Fruit fly (Drosophila melanogaster) whole organism, embryonic: Measurements from ENCODE around the gene Oseg1.

ENCODE experiments used
- CG11560 ChIP-seq: fragments of 200-800 bp; sonication (Bioruptor generic); IDR thresholded peaks from 3 replicates; pipeline ENCODE4 v1.3.6; 2022; ENCODE audit warnings: missing biosample characterization, missing genetic modification characterization
- CG1233 ChIP-seq: fragments of 200-800 bp; sonication (Bioruptor generic); optimal IDR thresholded peaks from 4 replicates; lab custom pipeline; 2018; ENCODE audit warnings: missing biosample characterization, mild to moderate bottlenecking, missing genetic modification characterization
- CG1529 ChIP-seq: fragments of 200-800 bp; sonication (Bioruptor generic); optimal IDR thresholded peaks from 3 replicates; lab custom pipeline; 2018; ENCODE audit warnings: missing biosample characterization, missing genetic modification characterization
- CG17186 ChIP-seq: fragments of 200-800 bp; sonication (Bioruptor generic); optimal IDR thresholded peaks from 3 replicates; lab custom pipeline; 2017; ENCODE audit warnings: missing biosample characterization, missing genetic modification reagents, missing genetic modification characterization
- CG17361 ChIP-seq: fragments of 200-800 bp; sonication (Bioruptor generic); IDR thresholded peaks from 3 replicates; pipeline ENCODE4 v1.3.6; 2022; ENCODE audit warnings: missing biosample characterization, missing genetic modification characterization
- CG2129 ChIP-seq: fragments of 200-800 bp; sonication (Bioruptor generic); IDR thresholded peaks from 2 replicates; pipeline ENCODE4 v1.3.6; 2022; ENCODE audit warnings: missing biosample characterization, missing genetic modification characterization; ENCODE audit not compliant: partially characterized antibody
- CG2875 ChIP-seq: fragments of 200-800 bp; sonication (Bioruptor generic); optimal IDR thresholded peaks from 2 replicates; lab custom pipeline; 2017; ENCODE audit warnings: missing biosample characterization, mild to moderate bottlenecking, missing genetic modification characterization, missing genetic modification reagents
- CG2889 ChIP-seq: fragments of 200-800 bp; sonication (Bioruptor generic); IDR thresholded peaks from 3 replicates; pipeline ENCODE4 v1.3.6; 2022; ENCODE audit warnings: missing biosample characterization, missing genetic modification characterization
- CG3065 ChIP-seq: fragments of 200-800 bp; sonication (Bioruptor generic); optimal IDR thresholded peaks from 2 replicates; lab custom pipeline; 2016; ENCODE audit warnings: missing biosample characterization, missing genetic modification characterization
- CG4404 ChIP-seq: fragments of 200-800 bp; sonication (Bioruptor generic); IDR thresholded peaks from 2 replicates; pipeline ENCODE4 v1.3.6; 2022; ENCODE audit warnings: missing biosample characterization, missing genetic modification characterization
- CG4424 ChIP-seq: fragments of 200-800 bp; sonication (Bioruptor generic); optimal IDR thresholded peaks from 3 replicates; lab custom pipeline; 2016; ENCODE audit warnings: missing biosample characterization, missing genetic modification characterization
- CG8944 ChIP-seq: fragments of 200-800 bp; sonication (Bioruptor generic); optimal IDR thresholded peaks from 3 replicates; lab custom pipeline; 2016; ENCODE audit warnings: missing biosample characterization, missing genetic modification characterization
- CG9215 ChIP-seq: fragments of 200-800 bp; sonication (Bioruptor generic); IDR thresholded peaks from 2 replicates; pipeline ENCODE4 v1.3.6; 2022; ENCODE audit warnings: missing biosample characterization, missing genetic modification characterization
- CG9437 ChIP-seq: fragments of 200-800 bp; sonication (Bioruptor generic); optimal IDR thresholded peaks from 2 replicates; lab custom pipeline; 2018; ENCODE audit warnings: missing biosample characterization, mild to moderate bottlenecking, missing genetic modification characterization
- CG9876 ChIP-seq: fragments of 200-800 bp; sonication (Bioruptor generic); optimal IDR thresholded peaks from 2 replicates; lab custom pipeline; 2016; ENCODE audit warnings: missing biosample characterization, missing genetic modification characterization
- CoRest ChIP-seq: fragments of 200-800 bp; sonication (Bioruptor generic); optimal IDR thresholded peaks from 3 replicates; lab custom pipeline; 2018; ENCODE audit warnings: missing biosample characterization, mild to moderate bottlenecking, missing genetic modification characterization, moderate library complexity
- Dp ChIP-seq: fragments of 200-800 bp; sonication (Bioruptor generic); optimal IDR thresholded peaks from 2 replicates; lab custom pipeline; 2018; ENCODE audit warnings: missing biosample characterization, mild to moderate bottlenecking, missing genetic modification characterization, moderate library complexity
- Hr39 ChIP-seq: fragments of >200 bp; optimal IDR thresholded peaks from 2 replicates; lab custom pipeline; 2017
- Hsf ChIP-seq: fragments of 200-800 bp; sonication (Bioruptor generic); optimal IDR thresholded peaks from 3 replicates; lab custom pipeline; 2016; ENCODE audit warnings: missing biosample characterization, missing genetic modification characterization
- Jarid2 ChIP-seq: fragments of 200-800 bp; sonication (Bioruptor generic); optimal IDR thresholded peaks from 3 replicates; lab custom pipeline; 2017; ENCODE audit warnings: mild to moderate bottlenecking, missing biosample characterization, missing genetic modification reagents, missing genetic modification characterization
- Myb ChIP-seq: fragments of 200-800 bp; sonication (Bioruptor generic); optimal IDR thresholded peaks from 2 replicates; lab custom pipeline; 2016; ENCODE audit warnings: missing biosample characterization, missing genetic modification characterization
- Oli ChIP-seq: fragments of 200-800 bp; sonication (Bioruptor generic); optimal IDR thresholded peaks from 2 replicates; lab custom pipeline; 2018; ENCODE audit warnings: missing biosample characterization, mild to moderate bottlenecking, missing genetic modification characterization, moderate library complexity
- Sry-δ ChIP-seq: fragments of 200-800 bp; sonication (Bioruptor generic); optimal IDR thresholded peaks from 2 replicates; lab custom pipeline; 2016; ENCODE audit warnings: missing biosample characterization, missing genetic modification characterization
- Xrp1 ChIP-seq: fragments of 200-800 bp; sonication (Bioruptor generic); IDR thresholded peaks from 2 replicates; pipeline ENCODE4 v1.3.6; 2022; ENCODE audit warnings: missing biosample characterization, missing genetic modification characterization
- chinmo ChIP-seq: fragments of 200-800 bp; sonication (Bioruptor generic); IDR thresholded peaks from 4 replicates; pipeline ENCODE4 v1.3.6; 2022; ENCODE audit warnings: missing biosample characterization, missing genetic modification characterization; ENCODE audit not compliant: partially characterized antibody
- crp ChIP-seq, 2 experiments: fragments of 200-800 bp; sonication (Bioruptor generic); optimal IDR thresholded peaks; 2 replicates in 1 of 2; 3 replicates in 1 of 2; lab custom pipeline; 2017; ENCODE audit warnings: missing biosample characterization in 2 of 2, missing genetic modification characterization in 2 of 2, mild to moderate bottlenecking in 1 of 2, moderate library complexity in 1 of 2
- disco-r ChIP-seq: fragments of 200-800 bp; sonication (Bioruptor generic); optimal IDR thresholded peaks from 2 replicates; lab custom pipeline; 2016; ENCODE audit warnings: missing biosample characterization, missing genetic modification characterization
- dpn ChIP-seq, 2 experiments: fragments of 200-800 bp; sonication (Bioruptor generic); optimal IDR thresholded peaks; 3 replicates each; lab custom pipeline; 2016; ENCODE audit warnings: missing biosample characterization in 2 of 2, missing genetic modification characterization in 2 of 2
- ems ChIP-seq: fragments of 200-800 bp; sonication (Bioruptor generic); optimal IDR thresholded peaks from 3 replicates; lab custom pipeline; 2016; ENCODE audit warnings: missing biosample characterization, missing genetic modification characterization
- en ChIP-seq: fragments of 200-800 bp; sonication (Bioruptor generic); optimal IDR thresholded peaks from 2 replicates; lab custom pipeline; 2016; ENCODE audit warnings: missing biosample characterization, missing genetic modification characterization
- esg ChIP-seq: fragments of 200-800 bp; sonication (Bioruptor generic); conservative IDR thresholded peaks from 2 replicates; pipeline ENCODE4 v1.3.6; 2022; ENCODE audit warnings: missing biosample characterization, missing genetic modification characterization
- fd96Cb ChIP-seq: fragments of 200-800 bp; sonication (Bioruptor generic); optimal IDR thresholded peaks from 2 replicates; lab custom pipeline; 2018; ENCODE audit warnings: missing biosample characterization, mild to moderate bottlenecking, missing genetic modification characterization, moderate library complexity
- gfzf ChIP-seq: fragments of 200-800 bp; sonication (Bioruptor generic); optimal IDR thresholded peaks from 2 replicates; lab custom pipeline; 2016; ENCODE audit warnings: missing biosample characterization, mild to moderate bottlenecking, missing genetic modification characterization, moderate library complexity
- grau ChIP-seq: fragments of 200-800 bp; optimal IDR thresholded peaks from 3 replicates; lab custom pipeline; 2019; ENCODE audit warnings: missing biosample characterization, mild to moderate bottlenecking, missing genetic modification characterization, moderate library complexity
- ham ChIP-seq: fragments of 200-800 bp; sonication (Bioruptor generic); IDR thresholded peaks from 2 replicates; pipeline ENCODE4 v1.3.6; 2022; ENCODE audit warnings: missing biosample characterization, missing genetic modification characterization
- ind ChIP-seq: fragments of 200-800 bp; sonication (Bioruptor generic); optimal IDR thresholded peaks from 3 replicates; lab custom pipeline; 2016; ENCODE audit warnings: missing biosample characterization, missing genetic modification characterization
- nau ChIP-seq: fragments of 200-800 bp; sonication (Bioruptor generic); optimal IDR thresholded peaks from 3 replicates; lab custom pipeline; 2017; ENCODE audit warnings: missing biosample characterization, mild to moderate bottlenecking, missing genetic modification characterization, missing genetic modification reagents
- nerfin-2 ChIP-seq: fragments of 200-800 bp; sonication (Bioruptor generic); IDR thresholded peaks from 2 replicates; pipeline ENCODE4 v1.3.6; 2022; ENCODE audit warnings: missing biosample characterization, missing genetic modification characterization; ENCODE audit not compliant: partially characterized antibody
- onecut ChIP-seq: fragments of 200-800 bp; sonication (Bioruptor generic); IDR thresholded peaks from 2 replicates; pipeline ENCODE4 v1.3.6; 2022; ENCODE audit warnings: missing biosample characterization, missing genetic modification characterization
- org-1 ChIP-seq: fragments of 200-800 bp; sonication (Bioruptor generic); optimal IDR thresholded peaks from 2 replicates; lab custom pipeline; 2017; ENCODE audit warnings: missing biosample characterization, missing genetic modification characterization
- p53 ChIP-seq: fragments of 200-800 bp; sonication (Bioruptor generic); optimal IDR thresholded peaks from 2 replicates; lab custom pipeline; 2016; ENCODE audit warnings: missing biosample characterization, missing genetic modification characterization
- pho ChIP-seq: fragments of 200-800 bp; sonication (Bioruptor generic); optimal IDR thresholded peaks from 2 replicates; lab custom pipeline; 2016; ENCODE audit warnings: missing biosample characterization, missing genetic modification characterization
- prd ChIP-seq, 3 experiments: fragments of >200 bp in 2 of 3; fragments of 200-800 bp in 1 of 3; sonication (Bioruptor generic) in 1 of 3; optimal IDR thresholded peaks in 2 of 3; IDR thresholded peaks in 1 of 3; 2 replicates in 2 of 3; 3 replicates in 1 of 3; pipeline versions ENCODE4 v1.3.6 to Lab custom; 2017 to 2022; ENCODE audit warnings: missing biosample characterization in 1 of 3, missing genetic modification characterization in 1 of 3
- pum ChIP-seq: fragments of 200-800 bp; sonication (Bioruptor generic); optimal IDR thresholded peaks from 2 replicates; lab custom pipeline; 2016; ENCODE audit warnings: missing biosample characterization, missing genetic modification characterization
- rib ChIP-seq: fragments of 200-800 bp; sonication (Bioruptor generic); IDR thresholded peaks from 2 replicates; pipeline ENCODE4 v1.3.6; 2022; ENCODE audit warnings: missing biosample characterization, missing genetic modification characterization
- row ChIP-seq: fragments of 200-800 bp; sonication (Bioruptor generic); IDR thresholded peaks from 3 replicates; pipeline ENCODE4 v1.3.6; 2022; ENCODE audit warnings: missing biosample characterization, missing genetic modification characterization
- sens ChIP-seq: fragments of 200-800 bp; sonication (Bioruptor generic); peaks from one replicate; lab custom pipeline; 2016; ENCODE audit warnings: missing biosample characterization, missing genetic modification characterization
- sim ChIP-seq: fragments of 200-800 bp; sonication (Bioruptor generic); IDR thresholded peaks from 2 replicates; pipeline ENCODE4 v1.3.6; 2022; ENCODE audit warnings: missing biosample characterization, missing genetic modification characterization
- stwl ChIP-seq: fragments of 200-800 bp; sonication (Bioruptor generic); optimal IDR thresholded peaks from 3 replicates; lab custom pipeline; 2018; ENCODE audit warnings: missing biosample characterization, mild to moderate bottlenecking, missing genetic modification characterization, moderate library complexity
- tll ChIP-seq, 2 experiments: fragments of 200-800 bp in 1 of 2; fragments of >200 bp in 1 of 2; sonication (Bioruptor generic) in 1 of 2; optimal IDR thresholded peaks; 2 replicates each; lab custom pipeline; 2017 to 2019; ENCODE audit warnings: missing biosample characterization in 2 of 2, missing genetic modification characterization in 2 of 2, mild to moderate bottlenecking in 1 of 2, moderate library complexity in 1 of 2
- trem ChIP-seq: fragments of 200-800 bp; optimal IDR thresholded peaks from 3 replicates; lab custom pipeline; 2019; ENCODE audit warnings: missing biosample characterization, mild to moderate bottlenecking, missing genetic modification characterization, moderate library complexity

Gene Oseg1

DNA sequence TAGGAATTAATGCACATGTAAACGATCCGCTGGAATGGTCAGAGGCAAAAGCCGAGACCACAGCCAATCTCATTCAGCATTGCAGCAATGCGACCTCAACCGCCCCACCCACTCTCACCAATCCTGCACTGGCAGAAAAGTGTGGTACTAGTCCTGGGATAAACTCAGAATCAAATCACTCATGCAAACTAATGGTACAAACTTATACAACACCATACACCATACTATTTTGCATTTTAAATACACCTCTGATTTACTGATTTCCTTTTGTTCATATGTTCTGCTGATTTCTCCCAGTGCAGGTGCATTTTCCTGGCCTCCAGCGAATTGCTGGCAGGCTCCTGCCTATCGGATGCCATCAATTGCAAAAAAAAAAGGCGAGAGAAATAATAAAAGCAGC lies 6.4 kb upstream of the Oseg1 start (continued):
- TF ChIP-seq Hsf (GFP tag; lab: Kevin White, UChicago) (no peak), gfzf (GFP tag; lab: Kevin White, UChicago) (no peak), Xrp1 (peak; percentile 34; the same call in 1 of the 2 replicates), Dp (no peak), nerfin-2 (GFP tag; lab: Robert Waterston, UW) (no peak), ind (GFP tag; lab: Kevin White, UChicago) (peak; percentile 13), grau (no peak), CG2889 (GFP tag; lab: Robert Waterston, UW) (no peak), CG17361 (no peak), org-1 (GFP tag; lab: Kevin White, UChicago) (peak; percentile 7), p53 (no peak), CG11560 (tag; lab: Robert Waterston, UW) (no peak), nau (GFP tag; lab: Kevin White, UChicago) (no peak), CG17186 (GFP tag; lab: Kevin White, UChicago) (no peak), CG2129 (GFP tag; lab: Robert Waterston, UW) (no peak), ems (GFP tag; lab: Kevin White, UChicago) (no peak), CG4424 (GFP tag; lab: Kevin White, UChicago) (peak; percentile 19), tll (GFP tag; optimal IDR thresholded peaks at IDR 0.05; lab: Kevin White, UChicago) (no peak), CG4404 (no peak), esg (GFP tag; lab: Robert Waterston, UW) (no peak; the same call in 1 of the 2 replicates), Oli (tag; lab: Kevin White, UChicago) (peak; percentile 16), CG3065 (GFP tag; lab: Kevin White, UChicago) (no peak), Hr39 (lab: Kevin White, UChicago) (no peak), row (0 out of 3 replicates have a peak, but pooled peaks have one; percentile 22), rib (no peak), CoRest (tag; lab: Kevin White, UChicago) (no peak), onecut (no peak), Myb (GFP tag; lab: Kevin White, UChicago) (no peak), CG2875 (GFP tag; lab: Kevin White, UChicago) (peak; percentile 0), prd (optimal IDR thresholded peaks at IDR 0.05; lab: Kevin White, UChicago) (no peak), prd (GFP tag; IDR thresholded peaks at IDR 0.05; lab: Robert Waterston, UW) (peak; percentile 53; the same call in 2 of the 3 replicates), CG1233 (no peak), chinmo (GFP tag; lab: Robert Waterston, UW) (no peak), en (GFP tag; lab: Kevin White, UChicago) (no peak), Jarid2 (GFP tag; lab: Kevin White, UChicago) (no peak), ham (GFP tag; lab: Robert Waterston, UW) (no peak), dpn (GFP tag; optimal IDR thresholded peaks at IDR 0.05; lab: Kevin White, UChicago) (peak in 1 of 2 experiments; percentile 18), sim (GFP tag; lab: Robert Waterston, UW) (no peak), CG9437 (no peak), trem (tag; lab: Kevin White, UChicago) (no peak), pum (GFP tag; lab: Kevin White, UChicago) (peak; percentile 17), fd96Cb (peak; percentile 43), crp (GFP tag; optimal IDR thresholded peaks at IDR 0.05; lab: Kevin White, UChicago) (no peak), CG9876 (GFP tag; lab: Kevin White, UChicago) (no peak), CG1529 (peak; percentile 2), disco-r (GFP tag; lab: Kevin White, UChicago) (no peak), Sry-δ (no peak), stwl (tag; lab: Kevin White, UChicago) (no peak), CG8944 (peak; percentile 18), sens (GFP tag; lab: Kevin White, UChicago) (peak; percentile 80), CG9215 (GFP tag; lab: Robert Waterston, UW) (no peak), pho (GFP tag; lab: Kevin White, UChicago) (no peak)
